Worm (Caenorhabditis elegans) whole organism, L1 larva: Measurements from ENCODE around the gene ire-1.

ENCODE experiments used
- C04F5.9 ChIP-seq: sonication (generic microtip); optimal IDR thresholded peaks from 2 replicates; lab custom pipeline; 2016; ENCODE audit warnings: missing genetic modification characterization, missing compliant biosample characterization
- alr-1 ChIP-seq: fragments of 200-800 bp; sonication (Bioruptor generic); optimal IDR thresholded peaks from 2 replicates; lab custom pipeline; 2018; ENCODE audit warnings: borderline replicate concordance, mild to moderate bottlenecking, missing genetic modification characterization, missing compliant biosample characterization
- ama-1 ChIP-seq: fragments of 150-350 bp; optimal IDR thresholded peaks from 2 replicates; lab custom pipeline; 2014
- blmp-1 ChIP-seq: fragments of 150-350 bp; optimal IDR thresholded peaks from 2 replicates; lab custom pipeline; 2014; ENCODE audit warnings: missing biosample characterization, missing genetic modification characterization
- ceh-82 ChIP-seq, 3 experiments: fragments of 150-350 bp in 1 of 3; sonication (generic microtip) in 2 of 3; optimal IDR thresholded peaks; 2 replicates each; lab custom pipeline; 2014 to 2017; ENCODE audit warnings: missing biosample characterization in 3 of 3, missing genetic modification characterization in 3 of 3
- ceh-90 ChIP-seq: sonication (generic microtip); optimal IDR thresholded peaks from 2 replicates; lab custom pipeline; 2016; ENCODE audit warnings: missing genetic modification characterization, missing compliant biosample characterization
- dpl-1 ChIP-seq, 3 experiments: fragments of 150-350 bp in 2 of 3; sonication (generic microtip) in 1 of 3; optimal IDR thresholded peaks; 2 replicates each; lab custom pipeline; 2014 to 2017; ENCODE audit warnings: missing biosample characterization in 3 of 3, missing genetic modification characterization in 3 of 3, missing genetic modification reagents in 3 of 3
- dsc-1 ChIP-seq: sonication (generic microtip); optimal IDR thresholded peaks from 2 replicates; lab custom pipeline; 2016; ENCODE audit warnings: mild to moderate bottlenecking, missing genetic modification characterization, missing compliant biosample characterization
- efl-1 ChIP-seq, 4 experiments: fragments of 150-350 bp; optimal IDR thresholded peaks in 3 of 4; peaks in 1 of 4; 1 replicate in 1 of 4; 2 replicates in 3 of 4; lab custom pipeline; 2014; ENCODE audit warnings: missing biosample characterization in 2 of 4, missing genetic modification characterization in 2 of 4, missing genetic modification reagents in 2 of 4
- efl-3 ChIP-seq: fragments of 200-800 bp; sonication (Bioruptor generic); optimal IDR thresholded peaks from 2 replicates; lab custom pipeline; 2018; ENCODE audit warnings: mild to moderate bottlenecking, missing genetic modification characterization, missing compliant biosample characterization
- egl-13 ChIP-seq: sonication (generic microtip); optimal IDR thresholded peaks from 2 replicates; lab custom pipeline; 2016; ENCODE audit warnings: missing genotype, missing genetic modification reagents, missing genetic modification characterization, missing compliant biosample characterization
- egl-27 ChIP-seq, 2 experiments: fragments of 150-350 bp in 1 of 2; sonication (generic microtip); optimal IDR thresholded peaks; 3 replicates each; lab custom pipeline; 2017 to 2018; ENCODE audit warnings: missing biosample characterization in 2 of 2, missing genetic modification characterization in 2 of 2, missing genetic modification reagents in 2 of 2
- elt-2 ChIP-seq: sonication (generic microtip); optimal IDR thresholded peaks from 2 replicates; lab custom pipeline; 2016; ENCODE audit warnings: missing genetic modification characterization, mild to moderate bottlenecking, inconsistent platforms, missing compliant biosample characterization, missing genetic modification reagents
- fkh-4 ChIP-seq: sonication (generic microtip); optimal IDR thresholded peaks from 2 replicates; lab custom pipeline; 2016; ENCODE audit warnings: missing compliant biosample characterization, missing genetic modification characterization, borderline replicate concordance
- jun-1 ChIP-seq: fragments of 150-350 bp; optimal IDR thresholded peaks from 2 replicates; lab custom pipeline; 2014; ENCODE audit warnings: missing biosample characterization, missing genetic modification reagents, missing genetic modification characterization
- lin-13 ChIP-seq: fragments of 150-350 bp; optimal IDR thresholded peaks from 2 replicates; lab custom pipeline; 2014; ENCODE audit warnings: missing biosample characterization, missing genetic modification reagents, missing genetic modification characterization
- lin-14 ChIP-seq: fragments of 200-800 bp; sonication (Bioruptor generic); optimal IDR thresholded peaks from 2 replicates; lab custom pipeline; 2018; ENCODE audit warnings: mild to moderate bottlenecking, missing genetic modification characterization, moderate library complexity, missing compliant biosample characterization
- lin-35 ChIP-seq, 2 experiments: fragments of 150-350 bp; optimal IDR thresholded peaks; 2 replicates each; lab custom pipeline; 2014; ENCODE audit warnings: missing biosample characterization in 2 of 2, missing genetic modification characterization in 2 of 2, missing genetic modification reagents in 2 of 2
- lir-3 ChIP-seq: sonication (generic microtip); optimal IDR thresholded peaks from 2 replicates; lab custom pipeline; 2016; ENCODE audit warnings: mild to moderate bottlenecking, missing genetic modification characterization, moderate library complexity, missing compliant biosample characterization; ENCODE audit not compliant: poor library complexity
- lsy-2 ChIP-seq, 2 experiments: fragments of 150-350 bp; optimal IDR thresholded peaks; 2 replicates each; lab custom pipeline; 2014; ENCODE audit warnings: missing biosample characterization in 2 of 2, missing genetic modification characterization in 2 of 2
- mab-9 ChIP-seq: fragments of 200-800 bp; sonication (Bioruptor generic); IDR thresholded peaks from 2 replicates; pipeline ENCODE4 v1.3.6; 2022; ENCODE audit warnings: missing genetic modification reagents, missing genetic modification characterization, missing compliant biosample characterization
- mdl-1 ChIP-seq, 2 experiments: fragments of 150-350 bp; optimal IDR thresholded peaks; 2 replicates each; lab custom pipeline; 2014 to 2017; ENCODE audit warnings: missing biosample characterization in 2 of 2, missing genetic modification characterization in 2 of 2, inconsistent platforms in 1 of 2
- mef-2 ChIP-seq: fragments of 150-350 bp; optimal IDR thresholded peaks from 2 replicates; lab custom pipeline; 2014; ENCODE audit warnings: missing biosample characterization, missing genetic modification characterization
- mep-1 ChIP-seq: fragments of 150-350 bp; optimal IDR thresholded peaks from 2 replicates; lab custom pipeline; 2014; ENCODE audit warnings: missing biosample characterization, missing genetic modification characterization
- nhr-12 ChIP-seq: sonication (generic microtip); optimal IDR thresholded peaks from 2 replicates; lab custom pipeline; 2017; ENCODE audit warnings: missing biosample characterization, missing genetic modification characterization
- nhr-20 ChIP-seq: sonication (generic microtip); optimal IDR thresholded peaks from 2 replicates; lab custom pipeline; 2016; ENCODE audit warnings: mild to moderate bottlenecking, missing genetic modification characterization, missing compliant biosample characterization
- nhr-237 ChIP-seq: fragments of 150-350 bp; optimal IDR thresholded peaks from 2 replicates; lab custom pipeline; 2014; ENCODE audit warnings: missing biosample characterization, missing genetic modification characterization
- nhr-47 ChIP-seq: sonication (generic microtip); optimal IDR thresholded peaks from 2 replicates; lab custom pipeline; 2016; ENCODE audit warnings: mild to moderate bottlenecking, missing genetic modification characterization, moderate library complexity, missing compliant biosample characterization
- nhr-77 ChIP-seq: fragments of 150-350 bp; optimal IDR thresholded peaks from 2 replicates; lab custom pipeline; 2014; ENCODE audit warnings: missing biosample characterization, missing genetic modification characterization
- nhr-85 ChIP-seq: sonication (generic microtip); peaks from one replicate; lab custom pipeline; 2016; ENCODE audit warnings: missing genetic modification characterization, inconsistent platforms, missing compliant biosample characterization
- pax-3 ChIP-seq: fragments of 200-800 bp; sonication (Bioruptor generic); optimal IDR thresholded peaks from 2 replicates; lab custom pipeline; 2018; ENCODE audit warnings: mild to moderate bottlenecking, missing genetic modification characterization, moderate library complexity, missing compliant biosample characterization
- skn-1 ChIP-seq: fragments of 150-350 bp; optimal IDR thresholded peaks from 2 replicates; lab custom pipeline; 2014; ENCODE audit warnings: missing biosample characterization, missing genetic modification characterization
- snu-23 ChIP-seq: sonication (generic microtip); optimal IDR thresholded peaks from 2 replicates; lab custom pipeline; 2016; ENCODE audit warnings: missing genetic modification characterization, missing compliant biosample characterization
- sup-37 ChIP-seq: fragments of 200-800 bp; sonication (Bioruptor generic); optimal IDR thresholded peaks from 2 replicates; lab custom pipeline; 2018; ENCODE audit warnings: mild to moderate bottlenecking, missing genetic modification characterization, missing compliant biosample characterization
- swsn-7 ChIP-seq: sonication (generic microtip); optimal IDR thresholded peaks from 2 replicates; lab custom pipeline; 2016; ENCODE audit warnings: missing genetic modification characterization, missing compliant biosample characterization
- unc-86 ChIP-seq: sonication (generic microtip); optimal IDR thresholded peaks from 2 replicates; lab custom pipeline; 2016; ENCODE audit warnings: missing genetic modification characterization, missing compliant biosample characterization
- unc-98 ChIP-seq: fragments of 200-800 bp; sonication (Bioruptor generic); IDR thresholded peaks from 2 replicates; pipeline ENCODE4 v1.3.6; 2022; ENCODE audit warnings: missing genetic modification characterization, missing compliant biosample characterization
- xbp-1 ChIP-seq: sonication (generic microtip); optimal IDR thresholded peaks from 2 replicates; lab custom pipeline; 2016; ENCODE audit warnings: missing genetic modification characterization, missing compliant biosample characterization
- zag-1 ChIP-seq: fragments of 150-350 bp; optimal IDR thresholded peaks from 2 replicates; lab custom pipeline; 2014; ENCODE audit warnings: missing biosample characterization, missing genetic modification characterization
- zip-4 ChIP-seq: fragments of 200-800 bp; sonication (Bioruptor generic); optimal IDR thresholded peaks from 2 replicates; lab custom pipeline; 2018; ENCODE audit warnings: mild to moderate bottlenecking, missing genetic modification characterization, moderate library complexity, missing compliant biosample characterization
- ztf-11 ChIP-seq, 2 experiments: sonication (generic microtip); optimal IDR thresholded peaks; 2 replicates each; lab custom pipeline; 2016 to 2017; ENCODE audit warnings: missing genetic modification characterization in 2 of 2, missing biosample characterization in 1 of 2, missing compliant biosample characterization in 1 of 2

ire-1 gene

ce11 chrII:8143278-8143931 lies 18.7 kb upstream of the ire-1 start, which contains the start of the genes ints-11 and rpl-10 (continued):
- no peak for TF ChIP-seq sup-37 (GFP tag; lab: Kevin White, UChicago)
- no peak for TF ChIP-seq dsc-1 (tag; lab: Kevin White, UChicago)
- TF ChIP-seq efl-3 (GFP tag; lab: Kevin White, UChicago): no peak
- TF ChIP-seq lin-35 (GFP tag; optimal IDR thresholded peaks at IDR 0.05; lab: Kevin White, UChicago): peak; percentile 79 to 83
- peak; percentile 29 for TF ChIP-seq swsn-7
- no peak for TF ChIP-seq zag-1 (tag; lab: Kevin White, UChicago)
- TF ChIP-seq nhr-12 (tag; lab: Kevin White, UChicago): no peak
- no peak for TF ChIP-seq ceh-90 (tag; lab: Kevin White, UChicago)
- no peak for TF ChIP-seq lir-3 (tag; lab: Kevin White, UChicago)
- TF ChIP-seq ama-1 (lab: Kevin White, UChicago): no peak
- peak; percentile 72 for TF ChIP-seq mep-1 (tag; lab: Kevin White, UChicago)
- peak in 1 of 2 experiments; percentile 29 for TF ChIP-seq mdl-1 (tag; optimal IDR thresholded peaks at IDR 0.05; lab: Kevin White, UChicago)
- TF ChIP-seq egl-27 (tag; optimal IDR thresholded peaks at IDR 0.05; lab: Kevin White, UChicago): no peak
- TF ChIP-seq nhr-47 (tag; lab: Kevin White, UChicago): peak; percentile 41

DNA sequence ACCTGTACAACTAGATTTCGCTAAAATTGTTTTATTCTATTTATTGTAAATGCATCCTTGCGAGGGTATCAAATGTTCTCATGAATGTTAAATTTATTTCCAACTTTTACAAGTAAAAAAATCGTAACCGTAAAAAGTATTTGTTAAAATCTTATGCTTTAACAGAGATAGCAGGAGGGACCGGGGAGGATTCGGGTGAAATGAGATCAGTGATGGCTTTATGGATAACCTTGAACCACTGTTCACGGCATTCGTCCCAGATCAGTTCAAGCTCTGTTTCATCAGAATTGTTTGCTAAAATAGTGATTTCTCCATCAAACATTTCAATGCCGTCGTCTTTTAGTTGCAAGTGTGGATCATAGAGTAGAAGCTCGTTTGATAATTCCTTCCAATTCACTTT lies 16.4 kb upstream of the ire-1 start:
- no peak for TF ChIP-seq skn-1
- TF ChIP-seq C04F5.9 (tag; lab: Kevin White, UChicago): no peak
- no peak for TF ChIP-seq egl-13
- TF ChIP-seq fkh-4 (tag; lab: Kevin White, UChicago): no peak
- no peak for TF ChIP-seq elt-2
- TF ChIP-seq ztf-11 (tag; optimal IDR thresholded peaks at IDR 0.05; lab: Kevin White, UChicago): no peak
- no peak for TF ChIP-seq lin-14 (GFP tag; lab: Kevin White, UChicago)
- no peak for TF ChIP-seq ceh-82 (tag; optimal IDR thresholded peaks at IDR 0.05; lab: Kevin White, UChicago)
- TF ChIP-seq egl-27 (tag; optimal IDR thresholded peaks at IDR 0.05; lab: Kevin White, UChicago): no peak

- TF ChIP-seq C04F5.9 (tag; lab: Kevin White, UChicago) (no peak), zip-4 (GFP tag; lab: Kevin White, UChicago) (no peak), lin-35 (GFP tag; optimal IDR thresholded peaks at IDR 0.05; lab: Kevin White, UChicago) (peak; percentile 5 to 30), dpl-1 (GFP tag; optimal IDR thresholded peaks at IDR 0.05; lab: Kevin White, UChicago) (peak in 1 of 3 experiments; percentile 4), ceh-90 (tag; lab: Kevin White, UChicago) (no peak), efl-1 (optimal IDR thresholded peaks at IDR 0.05; lab: Kevin White, UChicago) (no peak), efl-1 (GFP tag; optimal IDR thresholded peaks at IDR 0.05 in 1 of 2; lab: Kevin White, UChicago) (peak; percentile 5 to 10), lsy-2 (tag; optimal IDR thresholded peaks at IDR 0.05; lab: Kevin White, UChicago) (peak in 1 of 2 experiments; percentile 36), nhr-20 (tag; lab: Kevin White, UChicago) (no peak), mef-2 (tag; lab: Kevin White, UChicago) (no peak), blmp-1 (tag; lab: Kevin White, UChicago) (peak; percentile 36), snu-23 (GFP tag; lab: Kevin White, UChicago) (no peak), lin-14 (GFP tag; lab: Kevin White, UChicago) (peak; percentile 4), mab-9 (GFP tag; lab: Robert Waterston, UW) (no peak), elt-2 (no peak), skn-1 (peak; percentile 96)
Observed at ce11 chrII:8138015-8138546, 13.4 kb upstream of the ire-1 start, which contains the start of gene cdc-48.2. TSS of gene cdc-48.2 (plus strand) at chrII:8138496.

DNA sequence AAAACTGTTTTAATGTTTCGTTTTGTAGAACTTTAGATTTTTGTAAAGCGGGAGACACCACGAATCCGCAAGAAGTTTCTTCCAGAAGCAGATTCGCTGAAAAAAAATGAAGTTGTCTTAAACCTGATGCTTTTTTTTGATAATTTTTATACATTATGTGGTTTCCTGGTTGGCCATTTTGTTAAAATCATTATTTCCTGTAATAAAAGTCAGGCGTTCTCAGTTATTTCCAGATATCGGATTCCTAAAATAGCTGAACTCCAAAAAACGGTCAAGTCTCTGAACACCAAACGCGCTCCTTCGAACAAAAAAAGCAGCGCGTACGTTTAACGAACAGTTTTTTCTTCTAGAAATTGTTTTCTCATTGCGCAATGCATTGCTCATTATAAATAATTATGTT lies 12.7 kb upstream of the ire-1 start:
- peak; percentile 1 for TF ChIP-seq xbp-1 (tag; lab: Kevin White, UChicago)
- peak; percentile 35 for TF ChIP-seq nhr-237 (tag; lab: Kevin White, UChicago)
- TF ChIP-seq efl-3 (GFP tag; lab: Kevin White, UChicago): no peak
- TF ChIP-seq unc-98 (GFP tag; lab: Robert Waterston, UW): no peak
- TF ChIP-seq unc-86 (tag; lab: Kevin White, UChicago): no peak
- peak; percentile 47 to 70 (median 65) for TF ChIP-seq dpl-1 (GFP tag; optimal IDR thresholded peaks at IDR 0.05; lab: Kevin White, UChicago)
- TF ChIP-seq lin-13 (GFP tag; lab: Kevin White, UChicago): peak; percentile 34
- TF ChIP-seq nhr-85 (tag; lab: Kevin White, UChicago): peak; percentile 68
- no peak for TF ChIP-seq alr-1 (tag; lab: Kevin White, UChicago)
- TF ChIP-seq lir-3 (tag; lab: Kevin White, UChicago): peak; percentile 54
- TF ChIP-seq lin-14 (GFP tag; lab: Kevin White, UChicago): peak; percentile 46
- peak; percentile 15 to 88 for TF ChIP-seq lsy-2 (tag; optimal IDR thresholded peaks at IDR 0.05; lab: Kevin White, UChicago)
- peak; percentile 33 for TF ChIP-seq skn-1
- TF ChIP-seq pax-3 (tag; lab: Kevin White, UChicago): peak; percentile 37
- TF ChIP-seq snu-23 (GFP tag; lab: Kevin White, UChicago): peak; percentile 42
- TF ChIP-seq dsc-1 (tag; lab: Kevin White, UChicago): peak; percentile 7
- peak; percentile 37 for TF ChIP-seq nhr-77 (tag; lab: Kevin White, UChicago)
- no peak for TF ChIP-seq jun-1 (tag; lab: Kevin White, UChicago)
- no peak for TF ChIP-seq ceh-82 (tag; optimal IDR thresholded peaks at IDR 0.05; lab: Kevin White, UChicago)
- TF ChIP-seq nhr-20 (tag; lab: Kevin White, UChicago): peak; percentile 24
- peak; percentile 39 to 85 for TF ChIP-seq lin-35 (GFP tag; optimal IDR thresholded peaks at IDR 0.05; lab: Kevin White, UChicago)
